Fruit fly (Drosophila melanogaster) whole organism, adult: ENCODE measurements around the gene mRpL38.

ENCODE experiments used
- CG11617 ChIP-seq: fragments of 200-800 bp; sonication (Bioruptor generic); optimal IDR thresholded peaks from 2 replicates; lab custom pipeline; 2017; ENCODE audit warnings: mild to moderate bottlenecking, missing biosample characterization, missing genetic modification reagents, missing genetic modification characterization
- CG14711 ChIP-seq: fragments of 200-800 bp; sonication (Bioruptor generic); optimal IDR thresholded peaks from 2 replicates; lab custom pipeline; 2018; ENCODE audit warnings: missing biosample characterization, mild to moderate bottlenecking, missing genetic modification characterization, moderate library complexity
- CG1620 ChIP-seq: fragments of 200-800 bp; sonication (Bioruptor generic); optimal IDR thresholded peaks from 2 replicates; lab custom pipeline; 2016; ENCODE audit warnings: missing biosample characterization, missing genetic modification characterization
- CG33017 ChIP-seq: fragments of 200-800 bp; sonication (Bioruptor generic); optimal IDR thresholded peaks from 2 replicates; lab custom pipeline; 2018; ENCODE audit warnings: missing biosample characterization, mild to moderate bottlenecking, missing genetic modification characterization, moderate library complexity
- CG5204 ChIP-seq: fragments of 200-800 bp; sonication (Bioruptor generic); optimal IDR thresholded peaks from 2 replicates; lab custom pipeline; 2016; ENCODE audit warnings: missing biosample characterization, missing genetic modification characterization
- CG7101 ChIP-seq: fragments of 200-800 bp; sonication (Bioruptor generic); optimal IDR thresholded peaks from 2 replicates; lab custom pipeline; 2018; ENCODE audit warnings: missing biosample characterization, mild to moderate bottlenecking, missing genetic modification characterization, moderate library complexity
- Crg-1 ChIP-seq: fragments of 200-800 bp; sonication (Bioruptor generic); optimal IDR thresholded peaks from 2 replicates; lab custom pipeline; 2016; ENCODE audit warnings: missing biosample characterization, missing genetic modification characterization
- Mnt ChIP-seq: fragments of 200-800 bp; sonication (Bioruptor generic); optimal IDR thresholded peaks from 2 replicates; lab custom pipeline; 2016; ENCODE audit warnings: missing biosample characterization, mild to moderate bottlenecking, missing genetic modification characterization
- cic ChIP-seq: fragments of 200-800 bp; sonication (Bioruptor generic); optimal IDR thresholded peaks from 2 replicates; lab custom pipeline; 2017; ENCODE audit warnings: missing biosample characterization, mild to moderate bottlenecking, missing genetic modification characterization, moderate library complexity
- kay ChIP-seq: fragments of 200-800 bp; sonication (Bioruptor generic); peaks from one replicate; lab custom pipeline; 2016; ENCODE audit warnings: missing biosample characterization, missing genetic modification characterization, borderline replicate concordance
- tj ChIP-seq: fragments of 200-800 bp; sonication (Bioruptor generic); optimal IDR thresholded peaks from 3 replicates; lab custom pipeline; 2017; ENCODE audit warnings: missing biosample characterization, mild to moderate bottlenecking, missing genetic modification characterization, moderate library complexity
- toe ChIP-seq: fragments of 200-800 bp; sonication (Bioruptor generic); optimal IDR thresholded peaks from 2 replicates; lab custom pipeline; 2016; ENCODE audit warnings: missing biosample characterization, missing genetic modification characterization

DNA sequence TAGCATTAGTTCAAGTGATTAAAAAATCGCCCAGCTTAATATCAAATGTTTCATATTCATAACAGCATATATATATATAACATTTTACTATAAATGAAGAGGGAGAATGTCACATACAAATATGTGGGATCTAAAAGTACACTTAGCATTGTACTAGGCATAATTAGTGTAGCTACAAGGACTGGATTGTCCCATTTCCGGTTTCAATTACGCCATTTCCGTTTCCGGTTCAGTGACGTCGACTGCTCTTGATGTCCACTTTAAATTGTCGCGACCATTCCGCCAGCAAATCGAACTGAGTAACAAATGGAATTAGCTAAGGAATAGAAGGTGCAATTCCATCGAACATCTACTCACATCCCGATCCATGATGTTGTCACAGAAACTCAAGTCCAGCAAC lies 8.4 kb downstream of the mRpL38 start:
- TF ChIP-seq kay (GFP tag; lab: Kevin White, UChicago) (no peak), CG11617 (GFP tag; lab: Kevin White, UChicago) (no peak), CG33017 (tag; lab: Kevin White, UChicago) (no peak), CG5204 (GFP tag; lab: Kevin White, UChicago) (no peak), CG7101 (tag; lab: Kevin White, UChicago) (no peak), tj (no peak), Mnt (GFP tag; lab: Kevin White, UChicago) (no peak), Crg-1 (no peak), CG14711 (tag; lab: Kevin White, UChicago) (no peak), toe (no peak), cic (no peak), CG1620 (GFP tag; lab: Kevin White, UChicago) (no peak)
